Worm (Caenorhabditis elegans) whole organism, mixed stage, embryonic: ENCODE data around the gene elpc-2.

Experiments
- ceh-43 ChIP-seq: fragments of 200-800 bp; sonication (Bioruptor generic); optimal IDR thresholded peaks from 2 replicates; lab custom pipeline; 2018; ENCODE audit warnings: mild to moderate bottlenecking, missing genetic modification characterization, moderate library complexity, missing compliant biosample characterization
- elt-1 ChIP-seq: sonication (generic microtip); optimal IDR thresholded peaks from 2 replicates; lab custom pipeline; 2017; ENCODE audit warnings: missing genetic modification characterization, mild to moderate bottlenecking, missing compliant biosample characterization, antibody characterized with exemption, moderate library complexity, borderline replicate concordance; ENCODE audit not compliant: insufficient read depth
- hlh-1 ChIP-seq: fragments of 150-350 bp; optimal IDR thresholded peaks from 2 replicates; lab custom pipeline; 2014; ENCODE audit warnings: missing biosample characterization, missing genetic modification reagents, missing genetic modification characterization
- lin-13 ChIP-seq: fragments of 150-350 bp; optimal IDR thresholded peaks from 2 replicates; lab custom pipeline; 2014; ENCODE audit warnings: missing biosample characterization, missing genetic modification characterization
- mab-5 ChIP-seq: fragments of 150-350 bp; optimal IDR thresholded peaks from 2 replicates; lab custom pipeline; 2014; ENCODE audit warnings: missing biosample characterization, missing genetic modification characterization
- mls-2 ChIP-seq: sonication (generic microtip); optimal IDR thresholded peaks from 2 replicates; lab custom pipeline; 2016; ENCODE audit warnings: mild to moderate bottlenecking, missing genetic modification characterization, moderate library complexity, missing compliant biosample characterization
- nhr-237 ChIP-seq: fragments of 150-350 bp; optimal IDR thresholded peaks from 2 replicates; lab custom pipeline; 2014; ENCODE audit warnings: missing biosample characterization, missing genetic modification characterization
- nhr-28 ChIP-seq: fragments of 150-350 bp; optimal IDR thresholded peaks from 2 replicates; lab custom pipeline; 2014; ENCODE audit warnings: missing biosample characterization, missing genetic modification characterization
- nhr-76 ChIP-seq: sonication (generic microtip); optimal IDR thresholded peaks from 2 replicates; lab custom pipeline; 2017; ENCODE audit warnings: missing biosample characterization, missing genetic modification characterization
- snpc-4 ChIP-seq: fragments of 150-350 bp; optimal IDR thresholded peaks from 2 replicates; lab custom pipeline; 2014; ENCODE audit warnings: missing biosample characterization, missing genetic modification characterization
- unc-62 ChIP-seq: fragments of 150-350 bp; optimal IDR thresholded peaks from 2 replicates; lab custom pipeline; 2014; ENCODE audit warnings: missing biosample characterization, missing genetic modification reagents, missing genetic modification characterization
- zip-8 ChIP-seq: fragments of 150-350 bp; optimal IDR thresholded peaks from 2 replicates; lab custom pipeline; 2014; ENCODE audit warnings: missing biosample characterization, missing genetic modification characterization

DNA sequence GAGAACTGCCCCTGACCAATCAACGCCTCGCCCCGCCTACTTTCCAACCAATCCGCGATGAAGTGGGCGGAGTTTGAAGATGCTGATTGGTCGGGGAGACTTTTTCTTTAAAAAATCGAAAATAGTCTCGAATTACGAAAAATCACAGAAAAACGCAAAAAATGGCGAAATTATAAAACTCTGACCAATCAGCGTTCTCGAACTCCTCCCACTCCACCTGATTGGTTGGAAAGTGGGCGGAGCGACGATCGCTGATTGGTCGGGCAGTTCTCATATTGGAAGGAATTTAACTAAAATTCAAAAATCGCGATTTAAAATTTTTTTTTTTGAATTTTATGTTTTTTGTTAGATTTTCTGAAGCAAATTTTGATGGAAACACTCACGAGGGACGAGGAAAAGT is 29.8 kb downstream of the elpc-2 start:
- TF ChIP-seq elt-1 (tag; lab: Kevin White, UChicago) (no peak), snpc-4 (tag; lab: Kevin White, UChicago) (no peak), hlh-1 (tag; lab: Kevin White, UChicago) (no peak), nhr-76 (tag; lab: Kevin White, UChicago) (no peak), zip-8 (no peak), lin-13 (tag; lab: Kevin White, UChicago) (no peak), nhr-237 (tag; lab: Kevin White, UChicago) (no peak), unc-62 (GFP tag; lab: Kevin White, UChicago) (no peak), mab-5 (no peak), ceh-43 (no peak), mls-2 (no peak), nhr-28 (tag; lab: Kevin White, UChicago) (no peak)
